Worm (Caenorhabditis elegans): ENCODE measurements around the gene ddr-1.

Gene ddr-1

ce11 chrX:5458750-5459149 lies 2.3 kb upstream of the ddr-1 start (continued):
- TF ChIP-seq F49E8.2 (tag; optimal IDR thresholded peaks at IDR 0.05; ENCODE audit: borderline replicate concordance) (no peak), ceh-32 (tag; optimal IDR thresholded peaks at IDR 0.05; ENCODE audit: poor library complexity) (no peak), lim-7 (GFP tag; IDR thresholded peaks at IDR 0.05) (no peak), lin-39 (tag; optimal IDR thresholded peaks at IDR 0.05) (no peak), daf-16 (GFP tag; optimal IDR thresholded peaks at IDR 0.05) (no peak), daf-16 (tag; optimal IDR thresholded peaks at IDR 0.05) (peak; percentile 30), nhr-28 (tag; optimal IDR thresholded peaks at IDR 0.05) (peak; percentile 10), D1046.2 (GFP tag; IDR thresholded peaks at IDR 0.05) (no peak), hlh-11 (tag; optimal IDR thresholded peaks at IDR 0.05) (peak; percentile 2), spr-1 (tag; optimal IDR thresholded peaks at IDR 0.05) (no peak), mep-1 (tag; optimal IDR thresholded peaks at IDR 0.05) (no peak), lin-38 (GFP tag; IDR thresholded peaks at IDR 0.05) (no peak), ces-1 (GFP tag; optimal IDR thresholded peaks at IDR 0.05) (no peak), ztf-7 (tag; optimal IDR thresholded peaks at IDR 0.05) (no peak), sdz-12 (GFP tag; optimal IDR thresholded peaks at IDR 0.05) (no peak), ceh-20 (GFP tag; IDR thresholded peaks at IDR 0.05) (no peak), cey-2 (tag; optimal IDR thresholded peaks at IDR 0.05; ENCODE audit: borderline replicate concordance, insufficient read depth) (no peak), madf-5 (GFP tag; IDR thresholded peaks at IDR 0.05) (no peak)

- TF ChIP-seq daf-16 (GFP tag; optimal IDR thresholded peaks at IDR 0.05), result no peak
- TF ChIP-seq daf-16 (tag; optimal IDR thresholded peaks at IDR 0.05), result peak; percentile 0
- TF ChIP-seq mdl-1 (tag; optimal IDR thresholded peaks at IDR 0.05), result no peak
- TF ChIP-seq pqm-1 (tag; optimal IDR thresholded peaks at IDR 0.05), result peak; percentile 53
These were observed 4.6 kb downstream of the ddr-1 start for ce11 chrX:5465631-5466030.

- TF ChIP-seq nhr-28 (tag; optimal IDR thresholded peaks at IDR 0.05) (no peak), unc-62 (GFP tag; optimal IDR thresholded peaks at IDR 0.05 in 1 of 2) (peak in 1 of 2 experiments; percentile 53), unc-62 (tag; optimal IDR thresholded peaks at IDR 0.05) (no peak), ZK337.2 (GFP tag; IDR thresholded peaks at IDR 0.05) (no peak)
These were observed 5.1 kb downstream of the ddr-1 start for ce11 chrX:5466149-5466548.

- no peak for TF ChIP-seq F37D6.2 (tag; optimal IDR thresholded peaks at IDR 0.05)
- TF ChIP-seq mep-1 (tag; optimal IDR thresholded peaks at IDR 0.05), result peak; percentile 10
- TF ChIP-seq mxl-3 (GFP tag; optimal IDR thresholded peaks at IDR 0.05), result peak; percentile 96
- peak; percentile 47; the same call in 1 of the 2 replicates for TF ChIP-seq lin-1 (GFP tag; IDR thresholded peaks at IDR 0.05)
- peak; percentile 57 for TF ChIP-seq pqm-1 (tag; optimal IDR thresholded peaks at IDR 0.05)
- TF ChIP-seq dmd-6 (GFP tag; IDR thresholded peaks at IDR 0.05), result peak; percentile 94
- TF ChIP-seq daf-16 (GFP tag; optimal IDR thresholded peaks at IDR 0.05), result peak in 1 of 2 experiments; percentile 25
- peak; percentile 89 for TF ChIP-seq daf-16 (tag; optimal IDR thresholded peaks at IDR 0.05)
- TF ChIP-seq cey-2 (tag; optimal IDR thresholded peaks at IDR 0.05; ENCODE audit: borderline replicate concordance, insufficient read depth), result peak; percentile 62
- no peak for TF ChIP-seq D1046.2 (GFP tag; IDR thresholded peaks at IDR 0.05)
- TF ChIP-seq mdl-1 (tag; optimal IDR thresholded peaks at IDR 0.05), result peak in 1 of 2 experiments; percentile 73
- TF ChIP-seq zfp-2 (tag; optimal IDR thresholded peaks at IDR 0.05), result no peak
- peak; percentile 32 for TF ChIP-seq nhr-102 (tag; optimal IDR thresholded peaks at IDR 0.05)
- no peak for TF ChIP-seq zip-2 (tag; optimal IDR thresholded peaks at IDR 0.05)
- TF ChIP-seq snpc-1.2 (GFP tag; IDR thresholded peaks at IDR 0.05), result no peak
- peak; percentile 78 for TF ChIP-seq php-3 (GFP tag; IDR thresholded peaks at IDR 0.05)
- peak; percentile 82 for TF ChIP-seq dve-1 (tag; optimal IDR thresholded peaks at IDR 0.05; ENCODE audit: insufficient read depth)
- TF ChIP-seq gei-8 (GFP tag; optimal IDR thresholded peaks at IDR 0.05), result no peak
- peak; percentile 77 for TF ChIP-seq hlh-30 (tag; optimal IDR thresholded peaks at IDR 0.05; ENCODE audit: insufficient read depth)
- TF ChIP-seq nhr-77 (tag; optimal IDR thresholded peaks at IDR 0.05), result peak; percentile 29
- no peak for TF ChIP-seq fos-1 (tag; optimal IDR thresholded peaks at IDR 0.05)
- peak; percentile 82 for TF ChIP-seq hlh-11 (tag; optimal IDR thresholded peaks at IDR 0.05)
- peak; percentile 85 for TF ChIP-seq nhr-28 (tag; optimal IDR thresholded peaks at IDR 0.05)
- TF ChIP-seq unc-62 (GFP tag; optimal IDR thresholded peaks at IDR 0.05 in 1 of 2), result peak in 1 of 2 experiments; percentile 4
- no peak for TF ChIP-seq unc-62 (tag; optimal IDR thresholded peaks at IDR 0.05)
- no peak for TF ChIP-seq R02D3.7 (tag; optimal IDR thresholded peaks at IDR 0.05)
- TF ChIP-seq ceh-20 (GFP tag; IDR thresholded peaks at IDR 0.05), result peak; percentile 56; the same call in 1 of the 2 replicates
- peak; percentile 88 for TF ChIP-seq tra-1 (GFP tag; IDR thresholded peaks at IDR 0.05)
These were observed 6.3 kb downstream of the ddr-1 start for ce11 chrX:5467308-5467707.
